Fruit fly (Drosophila melanogaster) whole organism, prepupa: Measurements from ENCODE around the gene RPA3.

ENCODE experiments used
- Blimp-1 ChIP-seq: fragments of 200-800 bp; sonication (Bioruptor generic); optimal IDR thresholded peaks from 3 replicates; lab custom pipeline; 2017; ENCODE audit warnings: missing biosample characterization, missing genetic modification characterization, mild to moderate bottlenecking, moderate library complexity, missing genetic modification reagents
- CG10631 ChIP-seq: fragments of 200-800 bp; sonication (Bioruptor generic); optimal IDR thresholded peaks from 2 replicates; lab custom pipeline; 2016; ENCODE audit warnings: missing biosample characterization, missing genetic modification characterization
- CG11294 ChIP-seq: fragments of 200-800 bp; sonication (Bioruptor generic); IDR thresholded peaks from 2 replicates; pipeline ENCODE4 v1.3.6; 2022; ENCODE audit warnings: missing biosample characterization, missing genetic modification characterization
- CG11762 ChIP-seq: fragments of 200-800 bp; sonication (Bioruptor generic); optimal IDR thresholded peaks from 3 replicates; lab custom pipeline; 2016; ENCODE audit warnings: missing biosample characterization, missing genetic modification characterization; ENCODE audit not compliant: insufficient read depth
- CG11902 ChIP-seq: fragments of 200-800 bp; sonication (Bioruptor generic); optimal IDR thresholded peaks from 3 replicates; lab custom pipeline; 2016; ENCODE audit warnings: missing biosample characterization, missing genetic modification characterization
- CG15336 ChIP-seq: fragments of 200-800 bp; sonication (Bioruptor generic); IDR thresholded peaks from 2 replicates; pipeline ENCODE4 v1.3.6; 2022; ENCODE audit warnings: missing biosample characterization, missing genetic modification characterization
- CG1621 ChIP-seq: fragments of 200-800 bp; sonication (Bioruptor generic); optimal IDR thresholded peaks from 3 replicates; lab custom pipeline; 2018; ENCODE audit warnings: missing biosample characterization, mild to moderate bottlenecking, missing genetic modification characterization
- CG3032 ChIP-seq: fragments of 200-800 bp; optimal IDR thresholded peaks from 2 replicates; lab custom pipeline; 2019; ENCODE audit warnings: missing biosample characterization, mild to moderate bottlenecking, missing genetic modification characterization, moderate library complexity
- CG31627 ChIP-seq: fragments of 200-800 bp; sonication (Bioruptor generic); optimal IDR thresholded peaks from 3 replicates; lab custom pipeline; 2016; ENCODE audit warnings: missing biosample characterization, missing genetic modification characterization
- CG32006 ChIP-seq: fragments of 200-800 bp; sonication (Bioruptor generic); optimal IDR thresholded peaks from 3 replicates; lab custom pipeline; 2017; ENCODE audit warnings: missing biosample characterization, mild to moderate bottlenecking, missing genetic modification characterization
- CG34406 ChIP-seq: fragments of 200-800 bp; sonication (Bioruptor generic); optimal IDR thresholded peaks from 3 replicates; lab custom pipeline; 2016; ENCODE audit warnings: missing biosample characterization, missing genetic modification characterization
- CG3919 ChIP-seq: fragments of 200-800 bp; sonication (Bioruptor generic); optimal IDR thresholded peaks from 3 replicates; lab custom pipeline; 2016; ENCODE audit warnings: missing biosample characterization, missing genetic modification characterization
- CG4318 ChIP-seq: fragments of 200-800 bp; sonication (Bioruptor generic); optimal IDR thresholded peaks from 3 replicates; lab custom pipeline; 2017; ENCODE audit warnings: missing biosample characterization, mild to moderate bottlenecking, missing genetic modification characterization
- CG6163 ChIP-seq: fragments of 200-800 bp; sonication (Bioruptor generic); IDR thresholded peaks from 3 replicates; pipeline ENCODE4 v1.3.6; 2022; ENCODE audit warnings: missing biosample characterization, missing genetic modification characterization
- CG6808 ChIP-seq: fragments of 200-800 bp; sonication (Bioruptor generic); optimal IDR thresholded peaks from 3 replicates; lab custom pipeline; 2017; ENCODE audit warnings: missing biosample characterization, missing genetic modification characterization, mild to moderate bottlenecking, moderate library complexity, missing genetic modification reagents
- CG7368 ChIP-seq: fragments of 200-800 bp; sonication (Bioruptor generic); optimal IDR thresholded peaks from 3 replicates; lab custom pipeline; 2016; ENCODE audit warnings: missing biosample characterization, missing genetic modification characterization
- CG8119 ChIP-seq: fragments of 200-800 bp; sonication (Bioruptor generic); IDR thresholded peaks from 3 replicates; pipeline ENCODE4 v1.3.6; 2022; ENCODE audit warnings: missing biosample characterization, missing genetic modification characterization
- CG8319 ChIP-seq: fragments of 200-800 bp; sonication (Bioruptor generic); optimal IDR thresholded peaks from 3 replicates; lab custom pipeline; 2016; ENCODE audit warnings: missing biosample characterization, missing genetic modification characterization
- CG8632 ChIP-seq: fragments of 200-800 bp; sonication (Bioruptor generic); optimal IDR thresholded peaks from 3 replicates; lab custom pipeline; 2016; ENCODE audit warnings: missing biosample characterization, missing genetic modification characterization
- CG9139 ChIP-seq: fragments of 200-800 bp; sonication (Bioruptor generic); optimal IDR thresholded peaks from 3 replicates; lab custom pipeline; 2017; ENCODE audit warnings: missing biosample characterization, mild to moderate bottlenecking, missing genetic modification characterization
- Eip75B ChIP-seq: fragments of 200-800 bp; sonication (Bioruptor generic); optimal IDR thresholded peaks from 3 replicates; lab custom pipeline; 2016; ENCODE audit warnings: missing biosample characterization, missing genetic modification characterization
- Eip93F ChIP-seq: fragments of 200-800 bp; sonication (Bioruptor generic); optimal IDR thresholded peaks from 2 replicates; lab custom pipeline; 2016; ENCODE audit warnings: missing biosample characterization, mild to moderate bottlenecking, missing genetic modification characterization
- Ets21C ChIP-seq: fragments of 200-800 bp; sonication (Bioruptor generic); optimal IDR thresholded peaks from 3 replicates; lab custom pipeline; 2016; ENCODE audit warnings: missing biosample characterization, missing genetic modification characterization
- Ets96B ChIP-seq: fragments of 200-800 bp; optimal IDR thresholded peaks from 2 replicates; lab custom pipeline; 2019; ENCODE audit warnings: missing biosample characterization, mild to moderate bottlenecking, missing genetic modification characterization, moderate library complexity
- Hr38 ChIP-seq: sonication (Bioruptor generic); optimal IDR thresholded peaks from 2 replicates; lab custom pipeline; 2016; ENCODE audit warnings: missing biosample characterization, missing genetic modification characterization
- Hr39 ChIP-seq: fragments of 200-800 bp; sonication (Bioruptor generic); optimal IDR thresholded peaks from 2 replicates; lab custom pipeline; 2016; ENCODE audit warnings: missing biosample characterization, missing genetic modification characterization
- Hr4 ChIP-seq: fragments of 200-800 bp; sonication (Bioruptor generic); optimal IDR thresholded peaks from 3 replicates; lab custom pipeline; 2016; ENCODE audit warnings: missing biosample characterization, missing genetic modification characterization
- Lpt ChIP-seq: fragments of 200-800 bp; sonication (Bioruptor generic); optimal IDR thresholded peaks from 3 replicates; lab custom pipeline; 2016; ENCODE audit warnings: missing biosample characterization, missing genetic modification characterization
- Met ChIP-seq: fragments of 200-800 bp; sonication (Bioruptor generic); optimal IDR thresholded peaks from 3 replicates; lab custom pipeline; 2016; ENCODE audit warnings: missing biosample characterization, missing genetic modification characterization
- OdsH ChIP-seq: fragments of 200-800 bp; sonication (Bioruptor generic); optimal IDR thresholded peaks from 3 replicates; lab custom pipeline; 2016; ENCODE audit warnings: missing biosample characterization, missing genetic modification characterization
- Sox102F ChIP-seq: fragments of 200-800 bp; sonication (Bioruptor generic); optimal IDR thresholded peaks from 2 replicates; lab custom pipeline; 2016; ENCODE audit warnings: missing biosample characterization, mild to moderate bottlenecking, missing genetic modification characterization
- Sox14 ChIP-seq: fragments of 200-800 bp; sonication (Bioruptor generic); optimal IDR thresholded peaks from 3 replicates; lab custom pipeline; 2016; ENCODE audit warnings: missing biosample characterization, missing genetic modification characterization
- Sox15 ChIP-seq: fragments of 200-800 bp; sonication (Bioruptor generic); optimal IDR thresholded peaks from 3 replicates; lab custom pipeline; 2016; ENCODE audit warnings: missing biosample characterization, missing genetic modification characterization
- achi ChIP-seq: fragments of 200-800 bp; sonication (Bioruptor generic); optimal IDR thresholded peaks from 3 replicates; lab custom pipeline; 2016; ENCODE audit warnings: missing biosample characterization, missing genetic modification characterization
- acj6 ChIP-seq: fragments of 200-800 bp; sonication (Bioruptor generic); optimal IDR thresholded peaks from 3 replicates; lab custom pipeline; 2016; ENCODE audit warnings: missing biosample characterization, missing genetic modification characterization
- cyc ChIP-seq: fragments of 200-800 bp; sonication (Bioruptor generic); optimal IDR thresholded peaks from 3 replicates; lab custom pipeline; 2016; ENCODE audit warnings: missing biosample characterization, missing genetic modification characterization
- dsx ChIP-seq: fragments of 200-800 bp; optimal IDR thresholded peaks from 3 replicates; lab custom pipeline; 2019; ENCODE audit warnings: missing biosample characterization, mild to moderate bottlenecking, missing genetic modification characterization, moderate library complexity; ENCODE audit not compliant: poor library complexity, severe bottlenecking
- eg ChIP-seq: fragments of 200-800 bp; sonication (Bioruptor generic); IDR thresholded peaks from 3 replicates; pipeline ENCODE4 v1.3.6; 2022; ENCODE audit warnings: missing biosample characterization, missing genetic modification characterization
- esn ChIP-seq: fragments of 200-800 bp; sonication (Bioruptor generic); optimal IDR thresholded peaks from 2 replicates; lab custom pipeline; 2016; ENCODE audit warnings: missing biosample characterization, mild to moderate bottlenecking, missing genetic modification characterization, moderate library complexity
- fd59A ChIP-seq: fragments of 200-800 bp; sonication (Bioruptor generic); optimal IDR thresholded peaks from 2 replicates; lab custom pipeline; 2017; ENCODE audit warnings: missing biosample characterization, mild to moderate bottlenecking, missing genetic modification characterization, missing genetic modification reagents
- fd85E ChIP-seq: fragments of 200-800 bp; sonication (Bioruptor generic); optimal IDR thresholded peaks from 3 replicates; lab custom pipeline; 2016; ENCODE audit warnings: missing biosample characterization, missing genetic modification characterization
- fkh ChIP-seq: fragments of 200-800 bp; sonication (Bioruptor generic); optimal IDR thresholded peaks from 3 replicates; lab custom pipeline; 2017; ENCODE audit warnings: missing biosample characterization, mild to moderate bottlenecking, missing genetic modification characterization, moderate library complexity
- lz ChIP-seq: fragments of 200-800 bp; sonication (Bioruptor generic); optimal IDR thresholded peaks from 3 replicates; lab custom pipeline; 2016; ENCODE audit warnings: missing biosample characterization, missing genetic modification characterization
- net ChIP-seq: fragments of 200-800 bp; sonication (Bioruptor generic); optimal IDR thresholded peaks from 3 replicates; lab custom pipeline; 2016; ENCODE audit warnings: missing biosample characterization, missing genetic modification characterization
- pdm3 ChIP-seq: fragments of 200-800 bp; sonication (Bioruptor generic); optimal IDR thresholded peaks from 3 replicates; lab custom pipeline; 2016; ENCODE audit warnings: missing biosample characterization, missing genetic modification characterization
- ss ChIP-seq, 2 experiments: fragments of 200-800 bp; sonication (Bioruptor generic); optimal IDR thresholded peaks; 2 replicates in 1 of 2; 3 replicates in 1 of 2; lab custom pipeline; 2017 to 2018; ENCODE audit warnings: mild to moderate bottlenecking in 2 of 2, missing biosample characterization in 2 of 2, missing genetic modification characterization in 2 of 2, moderate library complexity in 1 of 2
- topi ChIP-seq: fragments of 200-800 bp; sonication (Bioruptor generic); optimal IDR thresholded peaks from 3 replicates; lab custom pipeline; 2016; ENCODE audit warnings: missing biosample characterization, missing genetic modification characterization
- vri ChIP-seq: fragments of 200-800 bp; sonication (Bioruptor generic); optimal IDR thresholded peaks from 3 replicates; lab custom pipeline; 2016; ENCODE audit warnings: missing biosample characterization, mild to moderate bottlenecking, missing genetic modification characterization

Gene RPA3

dm6 chrX:11657140-11657539 is 41.5 kb upstream of the RPA3 start (continued):
- peak; percentile 36 for TF ChIP-seq esn (GFP tag; lab: Kevin White, UChicago)
- TF ChIP-seq achi, result peak; percentile 67
- TF ChIP-seq fd59A (GFP tag; lab: Kevin White, UChicago), result peak; percentile 40
- TF ChIP-seq CG15336, result peak; percentile 86
- TF ChIP-seq CG31627 (GFP tag; lab: Kevin White, UChicago), result no peak
- TF ChIP-seq dsx (GFP tag; lab: Kevin White, UChicago), result peak; percentile 65
- TF ChIP-seq Lpt (GFP tag; lab: Kevin White, UChicago), result peak; percentile 57
- peak; percentile 21 for TF ChIP-seq topi (GFP tag; lab: Kevin White, UChicago)
- TF ChIP-seq CG9139 (GFP tag; lab: Kevin White, UChicago), result peak; percentile 10
- TF ChIP-seq fkh (GFP tag; lab: Kevin White, UChicago), result no peak
- TF ChIP-seq Sox102F, result peak; percentile 16
- TF ChIP-seq cyc, result peak; percentile 30
- TF ChIP-seq vri (GFP tag; lab: Kevin White, UChicago), result no peak
- TF ChIP-seq fd85E (GFP tag; lab: Kevin White, UChicago), result no peak
- TF ChIP-seq, all 60 proteins: peak for 46

dm6 chrX:11652991-11653390 is 37.4 kb upstream of the RPA3 start:
- TF ChIP-seq Ets96B (tag; lab: Kevin White, UChicago) (no peak), Hr4 (GFP tag; lab: Kevin White, UChicago) (peak; percentile 78), pdm3 (peak; percentile 37), cyc (no peak), CG8632 (GFP tag; lab: Kevin White, UChicago) (no peak), Ets21C (GFP tag; lab: Kevin White, UChicago) (no peak), vri (GFP tag; lab: Kevin White, UChicago) (no peak), CG1621 (tag; lab: Kevin White, UChicago) (no peak), CG6163 (GFP tag; lab: Robert Waterston, UW) (peak; percentile 57; the same call in 1 of the 3 replicates), CG4318 (GFP tag; lab: Kevin White, UChicago) (peak; percentile 70), Sox102F (no peak), fd59A (GFP tag; lab: Kevin White, UChicago) (peak; percentile 11), CG3919 (GFP tag; lab: Kevin White, UChicago) (peak; percentile 39), ss (GFP tag; optimal IDR thresholded peaks at IDR 0.05; lab: Kevin White, UChicago) (no peak), OdsH (GFP tag; lab: Kevin White, UChicago) (peak; percentile 45), CG6808 (GFP tag; lab: Kevin White, UChicago) (no peak), CG11902 (GFP tag; lab: Kevin White, UChicago) (no peak), CG9139 (GFP tag; lab: Kevin White, UChicago) (no peak), net (GFP tag; lab: Kevin White, UChicago) (peak; percentile 39), lz (GFP tag; lab: Kevin White, UChicago) (no peak), Met (peak; percentile 50), acj6 (GFP tag; lab: Kevin White, UChicago) (peak; percentile 35), Eip93F (GFP tag; lab: Kevin White, UChicago) (no peak), CG3032 (tag; lab: Kevin White, UChicago) (no peak), dsx (GFP tag; lab: Kevin White, UChicago) (no peak), Hr39 (no peak), CG8119 (peak; percentile 85), fkh (GFP tag; lab: Kevin White, UChicago) (no peak), Blimp-1 (GFP tag; lab: Kevin White, UChicago) (no peak), Sox14 (peak; percentile 0), CG11762 (GFP tag; lab: Kevin White, UChicago) (peak; percentile 19), esn (GFP tag; lab: Kevin White, UChicago) (no peak), CG11294 (GFP tag; lab: Robert Waterston, UW) (peak; percentile 33; the same call in 1 of the 2 replicates), CG34406 (GFP tag; lab: Kevin White, UChicago) (no peak), CG10631 (peak; percentile 39), CG8319 (GFP tag; lab: Kevin White, UChicago) (no peak), Eip75B (peak; percentile 5), Hr38 (GFP tag; lab: Kevin White, UChicago) (no peak), topi (GFP tag; lab: Kevin White, UChicago) (no peak), Lpt (GFP tag; lab: Kevin White, UChicago) (peak; percentile 62), fd85E (GFP tag; lab: Kevin White, UChicago) (no peak), Sox15 (no peak), CG7368 (GFP tag; lab: Kevin White, UChicago) (no peak), eg (peak; percentile 76), CG31627 (GFP tag; lab: Kevin White, UChicago) (no peak), CG32006 (GFP tag; lab: Kevin White, UChicago) (peak; percentile 81)
